Worm (Caenorhabditis elegans) whole organism, mixed stage, embryonic: Measurements from ENCODE around the gene npr-20.

Experiments
- ceh-39 ChIP-seq: fragments of 150-350 bp; optimal IDR thresholded peaks from 2 replicates; lab custom pipeline; 2014; ENCODE audit warnings: missing biosample characterization, missing genetic modification characterization
- lsy-2 ChIP-seq: fragments of 150-350 bp; optimal IDR thresholded peaks from 2 replicates; lab custom pipeline; 2014; ENCODE audit warnings: missing biosample characterization, missing genetic modification characterization
- unc-39 ChIP-seq: fragments of 150-350 bp; optimal IDR thresholded peaks from 2 replicates; lab custom pipeline; 2014; ENCODE audit warnings: missing biosample characterization, missing genetic modification characterization

The npr-20 gene

ce11 chrII:8810679-8811413 is 54.1 kb downstream of the npr-20 start, which contains the start of the genes F46C5.9 and rer-1:
Gene F46C5.9 (minus strand): TSS chrII:8810729.
Gene rer-1 (plus strand): TSS chrII:8811370.
- TF ChIP-seq unc-39 (tag; lab: Kevin White, UChicago): no peak
- no peak for TF ChIP-seq ceh-39
- TF ChIP-seq lsy-2 (tag; lab: Kevin White, UChicago): peak; percentile 60
